Worm (Caenorhabditis elegans): ENCODE measurements around the gene mrps-14.

The mrps-14 gene

DNA sequence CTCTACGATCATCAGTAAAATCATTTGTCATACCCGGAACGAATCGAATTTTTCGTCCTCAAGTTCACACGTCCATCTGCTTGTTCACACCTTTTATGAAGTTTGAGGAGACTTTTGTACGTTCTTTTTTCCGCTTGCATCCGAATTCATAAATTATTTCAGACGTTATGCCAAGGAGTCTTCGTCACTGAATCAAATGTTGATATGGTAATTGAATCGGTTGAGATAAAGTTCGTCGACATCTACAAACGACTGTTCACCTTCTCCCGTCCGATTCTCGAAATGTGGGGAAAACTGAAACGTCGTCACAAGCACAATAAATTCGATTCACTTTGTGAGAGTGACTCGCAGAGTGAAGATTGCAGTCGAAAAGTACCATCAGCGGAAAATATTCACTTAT lies 9.8 kb upstream of the mrps-14 start:
- TF ChIP-seq ceh-14 (tag; optimal IDR thresholded peaks at IDR 0.05): no peak
- TF ChIP-seq K09A11.1 (tag; optimal IDR thresholded peaks at IDR 0.05; ENCODE audit: insufficient read depth): no peak
- TF ChIP-seq K02D7.2 (tag; optimal IDR thresholded peaks at IDR 0.05): no peak
- no peak for TF ChIP-seq ets-4 (tag; optimal IDR thresholded peaks at IDR 0.05)
- TF ChIP-seq C38D4.7 (GFP tag; optimal IDR thresholded peaks at IDR 0.05): no peak

DNA sequence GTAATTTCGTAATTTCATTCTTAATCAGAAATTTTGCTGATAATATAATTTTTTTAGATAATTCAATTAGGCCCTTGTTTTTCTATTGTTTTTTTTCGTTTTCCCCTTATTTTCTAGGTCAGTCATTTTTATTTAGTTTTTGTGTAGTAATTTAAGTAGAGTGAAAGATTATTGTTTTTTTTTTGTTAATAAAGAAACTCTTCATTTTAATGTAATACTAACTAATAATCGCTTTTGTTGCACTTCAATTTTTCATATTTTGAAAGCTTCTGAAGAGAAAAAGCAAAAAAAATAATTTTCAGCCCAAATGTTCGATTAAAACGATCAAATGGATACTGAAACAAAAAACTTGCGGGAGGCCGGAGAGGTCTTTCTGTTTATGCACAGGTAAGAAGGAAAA lies 8.7 kb upstream of the mrps-14 start, which contains the start of gene F54B3.1:
F54B3.1 (plus strand) TSS at position 301 of the 400 bp plus-strand sequence.
- no peak for TF ChIP-seq ztf-16 (tag; optimal IDR thresholded peaks at IDR 0.05)
- no peak for TF ChIP-seq elt-4 (tag; optimal IDR thresholded peaks at IDR 0.05)
- no peak for TF ChIP-seq hlh-15 (tag; optimal IDR thresholded peaks at IDR 0.05)
- no peak for TF ChIP-seq ceh-31 (tag; optimal IDR thresholded peaks at IDR 0.05)

DNA sequence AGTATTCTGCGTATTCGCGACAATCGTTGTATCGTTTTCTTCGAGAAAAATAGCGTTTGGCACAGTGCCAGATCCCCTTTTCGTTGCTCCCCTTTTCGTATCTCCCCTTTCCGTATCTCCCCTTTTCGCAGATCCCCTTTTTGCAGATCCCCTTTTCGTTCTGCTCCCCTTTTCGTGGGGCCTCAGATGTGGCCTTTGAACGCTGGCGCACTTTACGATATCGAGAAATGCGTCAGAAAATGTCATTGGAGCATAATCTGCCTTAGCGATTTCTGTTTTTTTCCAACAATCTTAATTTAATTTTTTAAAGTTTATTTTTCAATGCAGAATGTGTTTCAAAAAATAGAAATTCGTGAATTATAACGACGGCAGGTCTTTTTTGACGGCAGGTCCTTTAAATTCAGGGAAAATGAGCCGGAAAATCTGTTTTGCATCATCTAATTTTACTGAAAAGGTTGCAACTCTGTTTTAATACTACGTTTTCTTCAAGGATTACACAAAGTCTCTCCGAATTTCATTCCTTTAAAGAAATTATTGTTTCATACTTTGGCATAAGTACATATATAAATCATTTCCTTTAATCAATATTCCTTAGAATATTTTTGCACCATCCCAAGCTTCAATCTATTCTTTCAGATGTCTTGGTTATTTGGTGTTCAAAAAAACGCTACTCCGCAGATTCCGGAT lies 6.2 kb upstream of the mrps-14 start, which contains the start of gene atad-3:
atad-3 (plus strand) TSS at position 637 of the 687 bp plus-strand sequence.
- TF ChIP-seq F13H6.1 (tag; optimal IDR thresholded peaks at IDR 0.05): peak; percentile 95
- peak; percentile 92 for TF ChIP-seq zip-5 (tag; optimal IDR thresholded peaks at IDR 0.05)
- TF ChIP-seq pag-3 (tag; optimal IDR thresholded peaks at IDR 0.05; ENCODE audit: borderline replicate concordance): peak; percentile 80
- peak; percentile 56 for TF ChIP-seq T23F11.4 (GFP tag; optimal IDR thresholded peaks at IDR 0.05)
- TF ChIP-seq ttx-3 (tag; optimal IDR thresholded peaks at IDR 0.05): peak; percentile 62
- TF ChIP-seq che-1 (tag; optimal IDR thresholded peaks at IDR 0.05): peak; percentile 16
- TF ChIP-seq sox-2 (GFP tag; IDR thresholded peaks at IDR 0.05): peak; percentile 76
- TF ChIP-seq nhr-11 (tag; optimal IDR thresholded peaks at IDR 0.05): no peak
- peak; percentile 19 for TF ChIP-seq nhr-232 (tag; optimal IDR thresholded peaks at IDR 0.05)
- no peak for TF ChIP-seq pax-1 (tag; optimal IDR thresholded peaks at IDR 0.05)
- peak; percentile 58 for TF ChIP-seq pat-9 (tag; optimal IDR thresholded peaks at IDR 0.05)
- peak; percentile 94 for TF ChIP-seq pqm-1 (tag; optimal IDR thresholded peaks at IDR 0.05)
- TF ChIP-seq tbx-7 (tag; optimal IDR thresholded peaks at IDR 0.05): peak; percentile 90
- TF ChIP-seq odd-2 (tag; optimal IDR thresholded peaks at IDR 0.05): no peak
- peak; percentile 100 for TF ChIP-seq ceh-31 (tag; optimal IDR thresholded peaks at IDR 0.05)
- peak; percentile 99 for TF ChIP-seq tbx-2 (tag; optimal IDR thresholded peaks at IDR 0.05)
- peak; percentile 76 for TF ChIP-seq hlh-6 (tag; optimal IDR thresholded peaks at IDR 0.05)
- TF ChIP-seq mec-3 (tag; optimal IDR thresholded peaks at IDR 0.05; ENCODE audit: borderline replicate concordance): peak; percentile 91
- peak; percentile 84 for TF ChIP-seq fkh-6 (tag; optimal IDR thresholded peaks at IDR 0.05)
- peak; percentile 95 for TF ChIP-seq unc-3 (GFP tag; conservative IDR thresholded peaks at IDR 0.05)
- peak; percentile 77 for TF ChIP-seq unc-3 (tag; optimal IDR thresholded peaks at IDR 0.05)
- TF ChIP-seq ceh-45 (GFP tag; IDR thresholded peaks at IDR 0.05): peak; percentile 89; the same call in 1 of the 2 replicates
- TF ChIP-seq elt-4 (tag; optimal IDR thresholded peaks at IDR 0.05): peak; percentile 8
- peak; percentile 91 for TF ChIP-seq ahr-1 (tag; optimal IDR thresholded peaks at IDR 0.05)
- peak; percentile 60 for TF ChIP-seq hlh-13 (GFP tag; optimal IDR thresholded peaks at IDR 0.05)
- TF ChIP-seq ceh-48 (tag; optimal IDR thresholded peaks at IDR 0.05): peak; percentile 65
- peak; percentile 97 for TF ChIP-seq rnt-1 (tag; optimal IDR thresholded peaks at IDR 0.05)
- no peak for TF ChIP-seq ceh-24 (tag; optimal IDR thresholded peaks at IDR 0.05)
- TF ChIP-seq ceh-14 (tag; optimal IDR thresholded peaks at IDR 0.05): peak; percentile 97
- TF ChIP-seq ceh-2 (tag; optimal IDR thresholded peaks at IDR 0.05): peak; percentile 95
- no peak for TF ChIP-seq ceh-22 (tag; optimal IDR thresholded peaks at IDR 0.05)
- peak; percentile 94 for TF ChIP-seq fax-1 (tag; optimal IDR thresholded peaks at IDR 0.05)
- no peak for TF ChIP-seq ama-1 (optimal IDR thresholded peaks at IDR 0.05)
- peak; percentile 17 for TF ChIP-seq npax-4 (tag; optimal IDR thresholded peaks at IDR 0.05)
- peak; percentile 97 for TF ChIP-seq ceh-34 (tag; optimal IDR thresholded peaks at IDR 0.05)
- TF ChIP-seq unc-55 (GFP tag; optimal IDR thresholded peaks at IDR 0.05): no peak
- TF ChIP-seq unc-42 (tag; optimal IDR thresholded peaks at IDR 0.05): peak; percentile 93
- TF ChIP-seq pros-1 (tag; optimal IDR thresholded peaks at IDR 0.05): no peak
- TF ChIP-seq ceh-9 (tag; optimal IDR thresholded peaks at IDR 0.05): no peak
- TF ChIP-seq hlh-8 (tag; optimal IDR thresholded peaks at IDR 0.05): peak; percentile 93
- TF ChIP-seq madf-2 (tag; optimal IDR thresholded peaks at IDR 0.05): peak; percentile 86
- peak; percentile 68 for TF ChIP-seq gmeb-2 (tag; optimal IDR thresholded peaks at IDR 0.05)
- TF ChIP-seq ceh-18 (tag; optimal IDR thresholded peaks at IDR 0.05): peak; percentile 91
